Worm (Caenorhabditis elegans): ENCODE measurements around the gene Y43B11AR.3.

DNA sequence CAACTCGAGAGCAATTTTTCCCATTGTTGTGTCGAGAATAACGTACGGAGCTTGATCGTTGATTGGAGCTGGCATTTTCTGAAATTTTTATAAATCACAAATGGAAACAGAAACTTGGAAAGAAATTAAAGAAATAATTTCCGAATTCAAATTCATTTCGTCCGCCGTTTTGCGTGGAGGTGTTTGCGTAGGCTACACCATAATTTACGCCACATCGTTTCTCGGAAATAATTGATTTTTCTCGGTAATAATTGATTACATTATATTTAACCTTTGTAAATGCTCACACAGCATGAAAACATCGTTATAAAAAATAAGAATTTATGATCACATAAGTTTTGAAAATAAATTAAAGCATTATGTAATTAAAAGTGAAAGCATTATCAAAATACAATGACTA lies 49.6 kb upstream of the Y43B11AR.3 start, which contains the start of gene cyn-12:
- TF ChIP-seq snpc-4 (GFP tag; optimal IDR thresholded peaks at IDR 0.05) (no peak), snpc-4 (tag; optimal IDR thresholded peaks at IDR 0.05) (peak in 1 of 4 experiments; percentile 3), unc-62 (GFP tag; optimal IDR thresholded peaks at IDR 0.05) (no peak), nhr-90 (tag; optimal IDR thresholded peaks at IDR 0.05) (no peak), F10E7.11 (tag; optimal IDR thresholded peaks at IDR 0.05) (no peak), ekl-4 (GFP tag; IDR thresholded peaks at IDR 0.05) (no peak), Y56A3A.18 (GFP tag; IDR thresholded peaks at IDR 0.05) (no peak)
